Worm (Caenorhabditis elegans): ENCODE data around the gene T14G12.11.

Gene T14G12.11

DNA sequence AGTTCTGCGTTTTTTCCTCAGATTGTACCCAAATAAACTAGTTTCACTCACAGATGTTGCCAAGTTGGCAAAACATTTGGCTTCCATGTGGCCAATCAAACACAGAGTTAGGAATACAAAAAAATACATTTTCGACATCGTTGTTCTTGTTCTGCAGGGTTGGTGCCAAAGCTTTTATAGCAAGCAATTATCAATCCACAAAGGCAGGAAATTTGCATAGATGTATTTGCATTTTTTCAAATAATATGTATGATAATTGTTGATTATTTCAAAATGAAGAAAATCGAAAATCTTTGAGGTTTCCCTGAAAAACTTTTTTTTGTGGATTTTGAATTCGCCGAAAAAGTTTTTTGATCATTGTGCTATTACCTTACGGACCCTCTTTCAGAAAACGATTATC is at the start of gene T14G12.11:
Gene T14G12.11, minus strand, starts transcription at position 138 of the 400 bp plus-strand sequence.
- no peak for TF ChIP-seq unc-62 (GFP tag; optimal IDR thresholded peaks at IDR 0.05)

DNA sequence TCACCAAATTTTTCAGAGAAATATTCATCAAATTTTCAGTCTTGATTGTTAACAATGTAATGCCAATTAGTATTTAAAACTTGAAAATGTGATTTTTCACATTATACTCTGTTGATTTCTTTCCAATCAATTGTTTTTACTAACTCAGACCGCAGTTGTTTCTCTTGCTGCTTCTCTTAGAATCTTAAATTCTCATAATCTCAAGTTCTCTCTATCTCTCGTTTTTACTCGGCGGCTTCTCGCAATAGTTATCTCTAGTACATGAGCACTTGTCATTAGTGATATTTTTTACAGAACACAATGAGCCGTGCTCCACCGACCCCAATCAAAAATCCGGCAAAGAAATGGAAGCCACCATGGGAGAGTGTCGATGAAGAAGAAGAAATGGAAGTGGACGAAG is 44.8 kb upstream of the T14G12.11 start, which contains the start of gene F35A5.1:
Gene F35A5.1, plus strand, starts transcription at position 301 of the 400 bp plus-strand sequence.
- TF ChIP-seq unc-62 (GFP tag; optimal IDR thresholded peaks at IDR 0.05) = no peak

DNA sequence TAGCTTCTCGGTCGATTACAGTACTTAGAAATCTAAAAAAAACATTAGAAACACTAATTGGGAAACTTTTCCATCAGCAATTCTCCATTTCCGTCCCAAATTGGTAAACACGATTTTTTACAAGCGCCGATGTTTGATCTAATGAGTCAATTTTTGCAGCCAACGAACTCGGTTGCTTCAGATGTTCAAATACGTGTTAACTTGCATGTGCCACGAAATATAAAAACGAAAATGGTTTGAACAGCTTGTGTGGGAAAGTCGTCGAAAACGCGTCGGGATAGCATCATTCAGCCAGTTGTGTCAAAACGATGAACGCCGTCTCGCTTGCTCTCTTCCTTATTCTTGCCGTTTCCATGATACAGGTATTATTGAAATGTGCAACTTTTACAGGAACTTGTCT is 42.5 kb upstream of the T14G12.11 start, which contains the start of gene F35A5.2:
Gene F35A5.2, plus strand, starts transcription at position 301 of the 400 bp plus-strand sequence.
- no peak for TF ChIP-seq unc-62 (GFP tag; optimal IDR thresholded peaks at IDR 0.05)

DNA sequence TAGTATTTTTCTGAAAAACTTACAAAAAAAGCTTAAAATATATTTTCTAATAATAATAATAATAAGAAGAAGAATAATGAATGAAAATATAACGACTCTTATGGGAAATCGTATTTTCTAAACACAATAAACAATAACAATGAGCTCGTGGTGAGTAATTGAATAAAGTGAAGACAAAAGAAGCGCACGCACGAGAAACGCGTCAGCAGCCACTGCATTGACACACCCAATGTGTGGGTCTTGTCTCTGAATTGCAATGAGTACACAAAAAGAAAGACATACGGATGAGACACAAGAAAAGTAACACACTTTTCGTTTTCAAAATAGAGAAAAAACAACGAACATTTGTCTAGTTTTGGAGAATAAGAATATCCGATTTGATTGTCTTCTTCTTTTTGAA is 41.0 kb upstream of the T14G12.11 start, which contains the start of gene F35A5.8:
Gene F35A5.8, minus strand, starts transcription at position 151 of the 400 bp plus-strand sequence.
- TF ChIP-seq unc-62 (GFP tag; optimal IDR thresholded peaks at IDR 0.05) = no peak

DNA sequence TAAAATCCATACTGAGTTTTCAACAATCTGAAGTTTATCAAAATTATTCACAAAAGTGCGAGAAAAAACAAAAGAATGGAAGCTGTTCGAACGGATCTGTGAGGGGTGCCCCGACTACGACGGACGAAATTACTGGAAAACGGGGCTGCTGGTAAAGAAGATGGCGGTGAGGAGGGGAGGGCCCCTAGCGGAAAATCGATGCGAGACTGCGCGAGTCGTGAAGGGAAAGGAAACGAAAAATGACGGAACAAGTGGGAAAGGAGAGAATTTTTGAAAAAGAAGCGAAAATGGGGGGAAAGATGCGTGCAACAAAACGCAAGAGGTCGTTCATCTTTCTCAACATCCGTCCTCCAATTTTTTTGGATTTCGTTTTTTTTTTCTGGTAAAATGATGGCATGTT is 40.4 kb upstream of the T14G12.11 start:
- no peak for TF ChIP-seq unc-62 (GFP tag; optimal IDR thresholded peaks at IDR 0.05)

DNA sequence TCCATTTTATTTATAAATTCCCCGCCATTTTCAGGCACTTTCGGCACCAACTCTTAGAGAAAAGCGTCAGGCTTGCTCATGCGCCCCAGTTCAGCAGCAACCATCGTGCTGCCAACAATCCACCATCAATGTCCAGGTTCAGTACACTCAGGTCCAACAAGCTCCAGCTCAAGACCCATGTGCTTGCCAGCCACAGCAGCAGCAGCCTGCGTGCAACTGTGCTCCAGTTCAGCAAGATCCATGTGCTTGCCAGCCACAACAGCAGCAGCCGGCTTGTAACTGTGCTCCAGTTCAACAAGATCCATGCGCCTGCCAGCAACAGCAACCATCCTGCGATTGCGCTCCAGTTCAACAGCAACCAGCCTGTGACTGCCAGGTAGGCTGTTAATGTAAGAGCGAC is 35.9 kb upstream of the T14G12.11 start:
- no peak for TF ChIP-seq unc-62 (GFP tag; optimal IDR thresholded peaks at IDR 0.05)

DNA sequence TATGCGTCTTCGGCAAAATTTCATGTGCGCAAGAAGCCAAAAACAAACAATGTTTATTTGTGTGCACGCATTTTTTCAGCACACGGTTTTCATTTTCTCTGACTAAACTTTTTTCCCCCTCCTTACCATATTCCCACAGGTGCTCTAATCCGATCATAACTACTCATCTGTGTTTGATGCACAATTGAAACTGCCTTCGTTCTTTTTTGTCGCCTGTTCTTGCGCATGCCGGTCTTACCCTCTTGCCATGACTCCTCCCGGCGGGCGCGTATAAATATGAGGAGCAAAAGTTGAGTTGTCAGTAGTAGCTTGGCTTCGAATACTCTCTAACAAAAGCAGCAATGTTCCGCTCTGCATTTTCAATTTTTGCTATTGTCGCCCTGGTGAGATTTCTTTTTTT is 35.5 kb upstream of the T14G12.11 start, which contains the start of gene abu-10:
Gene abu-10, plus strand, starts transcription at position 301 of the 400 bp plus-strand sequence.
- no peak for TF ChIP-seq unc-62 (GFP tag; optimal IDR thresholded peaks at IDR 0.05)

DNA sequence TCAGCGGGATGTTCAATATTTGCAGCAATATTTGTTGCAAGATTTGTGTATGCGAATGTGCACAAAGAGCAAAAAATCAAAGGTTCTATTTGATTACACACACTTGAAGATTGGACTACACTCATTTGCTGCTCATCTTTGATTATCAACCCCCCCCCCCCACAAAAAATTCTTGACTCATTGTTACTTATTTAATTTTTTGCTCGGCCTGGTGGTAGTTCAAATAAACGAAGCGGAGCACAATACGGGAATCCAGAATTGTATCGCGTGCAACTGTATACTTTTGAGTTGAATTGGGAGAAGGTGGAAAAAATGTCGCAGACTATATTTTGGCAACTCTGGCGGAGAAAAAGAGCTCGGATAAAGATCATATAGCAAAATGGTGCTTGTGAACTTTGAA is 33.3 kb upstream of the T14G12.11 start, which contains the start of gene F35A5.5:
Gene F35A5.5, minus strand, starts transcription at position 101 of the 400 bp plus-strand sequence.
- TF ChIP-seq unc-62 (GFP tag; optimal IDR thresholded peaks at IDR 0.05) = no peak

DNA sequence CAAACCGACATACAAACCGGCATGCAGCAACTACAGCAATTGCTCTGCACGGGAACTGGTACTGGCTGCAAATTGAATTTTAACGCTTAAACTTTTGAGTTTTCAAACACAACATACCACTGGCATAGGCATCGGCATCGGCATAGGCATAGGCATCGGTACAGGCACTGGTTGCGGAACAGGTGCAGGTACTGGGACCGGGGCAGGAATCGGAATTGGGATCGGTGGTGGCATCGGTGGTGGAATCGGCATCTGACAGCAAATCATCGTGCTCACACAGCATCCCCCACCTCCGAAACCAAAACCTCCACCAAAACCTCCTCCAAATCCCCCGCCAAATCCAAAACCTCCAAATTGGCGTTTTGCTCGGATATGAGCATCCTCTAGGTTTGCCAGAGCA is 31.8 kb upstream of the T14G12.11 start:
- no peak for TF ChIP-seq unc-62 (GFP tag; optimal IDR thresholded peaks at IDR 0.05)

DNA sequence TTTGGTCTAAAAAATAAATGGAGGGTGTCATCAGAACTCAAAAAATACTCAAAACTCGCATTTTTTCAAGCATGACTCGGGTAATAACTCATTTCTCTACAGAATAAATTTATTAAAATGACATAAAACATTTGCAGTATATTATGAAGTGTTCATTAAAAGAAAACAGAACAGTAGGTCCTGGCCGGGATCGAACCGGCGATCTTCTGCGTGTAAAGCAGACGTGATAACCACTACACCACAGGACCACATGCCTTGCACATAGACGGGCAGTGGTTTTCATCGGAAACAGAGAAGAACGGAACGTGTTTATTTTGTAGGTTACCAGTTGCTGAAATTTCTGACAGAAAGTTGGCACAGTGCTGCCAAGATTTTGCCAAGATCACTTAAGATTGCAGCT is 31.0 kb upstream of the T14G12.11 start:
- no peak for TF ChIP-seq unc-62 (GFP tag; optimal IDR thresholded peaks at IDR 0.05)

DNA sequence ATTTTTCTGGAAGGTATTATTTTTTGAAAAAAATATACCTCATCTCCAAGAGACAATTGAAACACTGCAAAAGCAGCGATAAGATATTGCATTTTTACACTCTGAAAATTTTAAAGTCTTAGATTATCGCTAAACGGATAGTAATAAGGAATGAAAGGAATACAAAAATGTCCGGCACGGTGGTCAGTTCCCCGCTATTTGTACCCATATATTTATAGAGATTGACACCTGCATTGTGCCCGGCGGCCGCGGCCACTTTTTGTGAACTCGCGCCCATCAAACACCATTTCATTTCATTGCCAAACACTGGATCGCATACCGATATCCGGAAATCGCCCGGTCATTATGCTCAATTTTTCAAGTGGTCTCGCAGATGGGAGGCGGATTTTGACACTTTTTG is 30.4 kb upstream of the T14G12.11 start, which contains the start of gene idpp-5:
Gene idpp-5, minus strand, starts transcription at position 101 of the 400 bp plus-strand sequence.
- TF ChIP-seq unc-62 (GFP tag; optimal IDR thresholded peaks at IDR 0.05) = no peak

DNA sequence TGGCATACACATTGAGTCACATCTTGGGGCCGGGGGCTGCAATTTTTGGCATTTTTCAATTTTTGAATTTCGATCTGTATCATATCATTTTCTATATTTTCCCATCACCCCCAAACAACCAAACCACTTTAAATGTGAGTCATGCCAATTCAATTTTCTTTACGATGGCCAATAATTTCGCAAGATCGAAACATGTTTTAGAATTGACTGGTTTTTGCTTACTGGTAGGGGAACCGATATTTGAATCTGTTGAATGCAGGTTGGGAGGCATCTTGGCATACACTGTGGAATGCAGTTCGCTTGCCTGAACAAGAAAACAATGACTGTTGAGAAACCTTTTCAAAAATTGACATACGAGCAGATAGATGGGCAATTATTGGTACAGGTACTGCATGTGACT is 28.8 kb upstream of the T14G12.11 start:
- no peak for TF ChIP-seq unc-62 (GFP tag; optimal IDR thresholded peaks at IDR 0.05)

DNA sequence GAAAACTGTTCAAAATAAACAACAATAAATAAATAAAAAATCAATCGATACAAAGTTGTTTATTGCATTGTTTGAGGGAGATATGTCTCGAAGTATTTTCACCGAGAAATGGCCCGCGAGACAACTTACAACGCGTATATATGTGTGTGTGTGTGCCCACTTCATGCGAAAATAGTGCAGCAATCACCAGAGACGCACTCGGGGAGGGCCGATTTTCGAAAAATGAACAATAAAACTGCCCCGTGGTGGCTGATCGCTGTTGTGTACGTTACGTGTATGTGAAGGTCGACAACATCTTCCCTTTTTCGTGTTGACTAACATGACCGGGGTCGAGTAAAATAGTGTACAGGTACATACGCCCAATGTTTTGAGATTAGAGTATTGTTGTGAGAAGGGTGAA is 26.1 kb upstream of the T14G12.11 start:
- TF ChIP-seq unc-62 (GFP tag; optimal IDR thresholded peaks at IDR 0.05) = no peak

DNA sequence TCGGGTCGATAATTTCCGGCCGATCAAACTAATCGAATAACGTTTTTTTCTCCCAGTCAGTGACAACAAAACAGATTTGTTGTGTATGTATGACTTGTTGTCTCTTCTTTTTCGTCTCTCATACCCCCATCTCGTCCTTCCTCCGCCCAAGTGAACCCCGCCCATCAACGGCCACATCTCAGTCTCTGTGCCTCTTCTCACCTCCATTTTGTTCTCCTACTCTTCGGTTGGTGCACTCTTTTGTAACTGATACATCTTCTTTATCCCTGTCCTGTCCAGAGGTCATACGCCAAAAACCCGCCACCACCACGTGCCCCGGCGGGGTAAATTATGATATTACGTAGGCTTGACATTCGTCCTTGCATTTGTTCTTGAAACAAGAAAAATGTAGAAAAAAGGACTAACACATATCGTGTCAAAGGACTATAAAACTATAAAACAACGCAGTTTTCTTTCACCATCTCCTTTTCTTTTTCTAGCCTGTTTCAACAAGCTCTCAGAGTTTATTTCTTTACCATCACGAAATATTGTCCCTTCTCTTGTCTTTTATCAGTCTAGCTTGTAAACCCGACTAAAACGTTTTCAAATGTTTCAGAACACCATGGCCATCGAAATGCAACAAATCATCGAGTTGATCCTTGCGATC is 25.2 kb upstream of the T14G12.11 start, which contains the start of gene pmpl-1:
Gene pmpl-1, plus strand, starts transcription at position 596 of the 646 bp plus-strand sequence.
- TF ChIP-seq unc-62 (GFP tag; optimal IDR thresholded peaks at IDR 0.05) = no peak

DNA sequence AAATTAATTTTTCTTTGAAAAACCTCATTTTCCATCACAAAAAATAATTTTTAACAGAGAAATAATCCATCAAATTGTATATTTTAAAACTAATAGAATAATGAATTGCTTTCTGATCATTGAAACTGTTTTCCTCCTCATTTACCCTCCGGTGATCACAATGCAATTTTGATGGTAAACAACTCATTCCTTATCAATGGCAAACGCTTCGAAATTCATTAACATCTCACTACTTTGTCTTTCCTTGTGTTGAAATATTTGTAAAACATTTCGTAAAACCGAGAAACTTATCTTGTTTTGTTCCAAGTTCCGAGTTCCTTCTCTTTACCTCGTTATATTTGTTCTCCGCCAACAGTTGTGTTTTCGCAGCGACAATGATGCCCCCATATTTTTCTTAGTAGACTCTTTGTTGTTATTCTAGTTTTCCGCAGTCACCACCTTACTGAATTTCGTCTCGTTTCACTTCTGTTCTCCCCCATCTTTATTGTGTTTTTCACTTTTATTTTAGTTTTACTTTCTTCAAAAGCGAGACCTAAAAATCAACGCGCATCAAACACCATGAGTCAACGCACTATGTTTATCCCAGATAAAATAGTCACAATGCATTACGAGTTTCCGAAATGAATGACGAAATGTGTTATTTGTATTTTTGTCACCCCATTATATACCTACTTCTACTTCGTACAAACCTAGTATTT is 22.9 kb upstream of the T14G12.11 start:
- no peak for TF ChIP-seq unc-62 (GFP tag; optimal IDR thresholded peaks at IDR 0.05)

DNA sequence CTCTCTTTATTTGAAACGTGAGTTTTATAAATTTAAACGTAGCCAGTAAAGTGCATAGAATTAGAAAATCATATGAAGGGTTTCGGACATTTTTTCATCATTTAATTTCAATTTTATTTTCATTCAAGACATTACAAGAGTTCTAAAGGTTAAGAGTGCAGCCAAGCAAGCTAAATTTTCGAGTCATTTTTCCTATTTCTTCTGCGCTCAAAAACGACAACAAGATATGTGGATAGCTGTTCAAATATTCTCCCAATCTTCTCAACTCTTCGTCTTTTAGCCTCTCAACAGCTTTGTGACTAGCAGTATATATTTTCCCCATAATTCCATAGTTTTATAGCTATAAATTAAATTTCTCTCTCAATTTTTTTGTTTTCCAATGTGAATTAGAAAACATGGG is 21.3 kb upstream of the T14G12.11 start:
- no peak for TF ChIP-seq unc-62 (GFP tag; optimal IDR thresholded peaks at IDR 0.05)

DNA sequence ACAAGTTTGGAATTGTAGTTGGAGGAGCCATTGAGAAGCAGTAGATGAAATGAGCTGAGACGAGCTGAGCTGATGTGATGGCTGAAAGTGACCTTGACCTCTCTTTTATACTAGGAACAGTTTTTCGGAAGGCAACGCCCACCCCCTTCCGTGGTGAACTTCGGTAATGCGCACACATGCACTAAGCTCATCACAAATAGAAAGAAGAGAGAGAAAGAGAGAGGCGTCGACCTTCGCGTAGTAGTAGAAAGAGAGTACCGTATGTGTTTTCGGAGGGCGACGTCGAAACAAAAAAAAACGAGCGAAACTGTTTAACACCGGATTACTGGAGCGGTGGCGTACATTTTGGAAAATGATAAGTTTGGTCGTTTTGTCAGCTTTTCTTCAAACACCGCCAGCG is 18.7 kb upstream of the T14G12.11 start, which contains the start of gene marg-1:
Gene marg-1, minus strand, starts transcription at position 101 of the 400 bp plus-strand sequence.
- TF ChIP-seq unc-62 (GFP tag; optimal IDR thresholded peaks at IDR 0.05) = no peak
